Worm (Caenorhabditis elegans) whole organism, L1 larva: Measurements from ENCODE around the gene tftc-1.

Experiments used
- aly-2 ChIP-seq: fragments of 150-350 bp; optimal IDR thresholded peaks from 2 replicates; lab custom pipeline; 2014; ENCODE audit warnings: missing biosample characterization, missing genetic modification characterization
- ceh-82 ChIP-seq, 3 experiments: fragments of 150-350 bp in 1 of 3; sonication (generic microtip) in 2 of 3; optimal IDR thresholded peaks; 2 replicates each; lab custom pipeline; 2014 to 2017; ENCODE audit warnings: missing biosample characterization in 3 of 3, missing genetic modification characterization in 3 of 3
- ces-1 ChIP-seq: fragments of 150-350 bp; optimal IDR thresholded peaks from 2 replicates; lab custom pipeline; 2014; ENCODE audit warnings: missing biosample characterization, missing genetic modification reagents, missing genetic modification characterization
- egl-27 ChIP-seq, 2 experiments: fragments of 150-350 bp in 1 of 2; sonication (generic microtip); optimal IDR thresholded peaks; 3 replicates each; lab custom pipeline; 2017 to 2018; ENCODE audit warnings: missing biosample characterization in 2 of 2, missing genetic modification characterization in 2 of 2, missing genetic modification reagents in 2 of 2
- elt-3 ChIP-seq, 6 experiments: fragments of 150-350 bp in 1 of 6; sonication (generic microtip); optimal IDR thresholded peaks; 2 replicates each; lab custom pipeline; 2017 to 2018; ENCODE audit warnings: missing biosample characterization in 6 of 6, missing genetic modification characterization in 6 of 6, inconsistent platforms in 1 of 6
- fos-1 ChIP-seq: fragments of 150-350 bp; optimal IDR thresholded peaks from 2 replicates; lab custom pipeline; 2014; ENCODE audit warnings: missing biosample characterization, missing genetic modification characterization
- lin-13 ChIP-seq: fragments of 150-350 bp; optimal IDR thresholded peaks from 2 replicates; lab custom pipeline; 2014; ENCODE audit warnings: missing biosample characterization, missing genetic modification reagents, missing genetic modification characterization
- lir-3 ChIP-seq: sonication (generic microtip); optimal IDR thresholded peaks from 2 replicates; lab custom pipeline; 2016; ENCODE audit warnings: mild to moderate bottlenecking, missing genetic modification characterization, moderate library complexity, missing compliant biosample characterization; ENCODE audit not compliant: poor library complexity
- lsy-2 ChIP-seq, 2 experiments: fragments of 150-350 bp; optimal IDR thresholded peaks; 2 replicates each; lab custom pipeline; 2014; ENCODE audit warnings: missing biosample characterization in 2 of 2, missing genetic modification characterization in 2 of 2
- nhr-237 ChIP-seq: fragments of 150-350 bp; optimal IDR thresholded peaks from 2 replicates; lab custom pipeline; 2014; ENCODE audit warnings: missing biosample characterization, missing genetic modification characterization
- nhr-28 ChIP-seq: fragments of 150-350 bp; optimal IDR thresholded peaks from 2 replicates; lab custom pipeline; 2014; ENCODE audit warnings: missing biosample characterization, missing genetic modification characterization
- sox-4 ChIP-seq: sonication (generic microtip); optimal IDR thresholded peaks from 2 replicates; lab custom pipeline; 2016; ENCODE audit warnings: missing genetic modification characterization, missing compliant biosample characterization
- xbp-1 ChIP-seq: sonication (generic microtip); optimal IDR thresholded peaks from 2 replicates; lab custom pipeline; 2016; ENCODE audit warnings: missing genetic modification characterization, missing compliant biosample characterization

DNA sequence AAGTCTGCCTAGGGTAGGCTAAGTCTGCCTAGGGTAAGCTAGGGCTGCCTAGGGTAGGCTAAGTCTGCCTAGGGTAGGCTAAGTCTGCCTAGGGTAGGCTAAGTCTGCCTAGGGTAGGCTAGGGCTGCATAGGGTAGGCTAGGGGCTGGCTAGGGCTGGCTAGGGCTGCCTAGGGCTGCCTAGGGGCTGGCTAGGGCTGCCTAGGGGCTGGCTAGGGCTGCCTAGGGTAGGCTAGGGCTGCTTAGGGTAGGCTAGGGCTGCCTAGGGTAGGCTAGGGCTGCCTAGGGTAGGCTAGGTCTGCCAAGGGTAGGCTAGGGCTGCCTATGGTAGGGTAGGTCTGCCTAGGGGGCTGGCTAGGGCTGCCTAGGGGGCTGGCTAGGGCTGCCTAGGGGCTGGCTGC is 49.2 kb downstream of the tftc-1 start:
- no peak for TF ChIP-seq sox-4 (tag; lab: Kevin White, UChicago)
- TF ChIP-seq elt-3 (tag; optimal IDR thresholded peaks at IDR 0.05; lab: Kevin White, UChicago), result no peak
- no peak for TF ChIP-seq aly-2 (tag; lab: Kevin White, UChicago)
- no peak for TF ChIP-seq fos-1 (tag; lab: Kevin White, UChicago)
- TF ChIP-seq nhr-28 (tag; lab: Kevin White, UChicago), result no peak
- TF ChIP-seq nhr-237 (tag; lab: Kevin White, UChicago), result no peak
- no peak for TF ChIP-seq lir-3 (tag; lab: Kevin White, UChicago)
- TF ChIP-seq lin-13 (GFP tag; lab: Kevin White, UChicago), result no peak
- no peak for TF ChIP-seq egl-27 (tag; optimal IDR thresholded peaks at IDR 0.05; lab: Kevin White, UChicago)
- TF ChIP-seq ceh-82 (tag; optimal IDR thresholded peaks at IDR 0.05; lab: Kevin White, UChicago), result no peak
- TF ChIP-seq lsy-2 (tag; optimal IDR thresholded peaks at IDR 0.05; lab: Kevin White, UChicago), result no peak
- TF ChIP-seq xbp-1 (tag; lab: Kevin White, UChicago), result no peak
- no peak for TF ChIP-seq ces-1 (GFP tag; lab: Kevin White, UChicago)
